Fruit fly (Drosophila melanogaster) whole organism, embryonic: ENCODE measurements around the gene Blimp-1.

Source experiments
- B-H1 ChIP-seq: fragments of 200-800 bp; sonication (Bioruptor generic); IDR thresholded peaks from 3 replicates; pipeline ENCODE4 v1.3.6; 2022; ENCODE audit warnings: missing biosample characterization, missing genetic modification characterization
- BEAF-32 ChIP-seq: fragments of 200-800 bp; sonication (Bioruptor generic); optimal IDR thresholded peaks from 3 replicates; lab custom pipeline; 2017; ENCODE audit warnings: missing biosample characterization, missing genetic modification characterization, mild to moderate bottlenecking, moderate library complexity, missing genetic modification reagents
- CG10543 ChIP-seq: fragments of 200-800 bp; sonication (Bioruptor generic); optimal IDR thresholded peaks from 3 replicates; lab custom pipeline; 2017; ENCODE audit warnings: missing biosample characterization, mild to moderate bottlenecking, missing genetic modification characterization, moderate library complexity
- CG11085 ChIP-seq: fragments of 200-800 bp; sonication (Bioruptor generic); IDR thresholded peaks from 2 replicates; pipeline ENCODE4 v1.3.6; 2022; ENCODE audit warnings: missing biosample characterization, missing genetic modification characterization
- CG13894 ChIP-seq: fragments of 200-800 bp; sonication (Bioruptor generic); optimal IDR thresholded peaks from 3 replicates; lab custom pipeline; 2018; ENCODE audit warnings: missing biosample characterization, mild to moderate bottlenecking, missing genetic modification characterization, moderate library complexity
- CG14860 ChIP-seq: fragments of 200-800 bp; sonication (Bioruptor generic); IDR thresholded peaks from 3 replicates; pipeline ENCODE4 v1.3.6; 2022; ENCODE audit warnings: missing biosample characterization, missing genetic modification characterization; ENCODE audit not compliant: partially characterized antibody
- CG17829 ChIP-seq: fragments of 200-800 bp; optimal IDR thresholded peaks from 2 replicates; lab custom pipeline; 2019; ENCODE audit warnings: missing biosample characterization, mild to moderate bottlenecking, missing genetic modification characterization, moderate library complexity
- CG1832 ChIP-seq: fragments of 200-800 bp; sonication (Bioruptor generic); optimal IDR thresholded peaks from 2 replicates; lab custom pipeline; 2017; ENCODE audit warnings: missing biosample characterization, mild to moderate bottlenecking, missing genetic modification characterization, inconsistent platforms
- CG18764 ChIP-seq: fragments of 200-800 bp; sonication (Bioruptor generic); optimal IDR thresholded peaks from 3 replicates; lab custom pipeline; 2016; ENCODE audit warnings: missing biosample characterization, missing genetic modification characterization
- CG2129 ChIP-seq: fragments of 200-800 bp; sonication (Bioruptor generic); IDR thresholded peaks from 2 replicates; pipeline ENCODE4 v1.3.6; 2022; ENCODE audit warnings: missing biosample characterization, missing genetic modification characterization; ENCODE audit not compliant: partially characterized antibody
- CG3281 ChIP-seq: fragments of 200-800 bp; sonication (Bioruptor generic); optimal IDR thresholded peaks from 3 replicates; lab custom pipeline; 2017; ENCODE audit warnings: missing biosample characterization, mild to moderate bottlenecking, missing genetic modification characterization
- CG4820 ChIP-seq: fragments of 200-800 bp; sonication (Bioruptor generic); optimal IDR thresholded peaks from 3 replicates; lab custom pipeline; 2016; ENCODE audit warnings: missing biosample characterization, missing genetic modification characterization
- CG7372 ChIP-seq: fragments of 200-800 bp; sonication (Bioruptor generic); IDR thresholded peaks from 2 replicates; pipeline ENCODE4 v1.3.6; 2022; ENCODE audit warnings: missing biosample characterization, missing genetic modification characterization
- CG7786 ChIP-seq: fragments of 200-800 bp; sonication (Bioruptor generic); optimal IDR thresholded peaks from 2 replicates; lab custom pipeline; 2016; ENCODE audit warnings: missing biosample characterization, missing genetic modification characterization
- CG9817 ChIP-seq: fragments of 200-800 bp; sonication (Bioruptor generic); optimal IDR thresholded peaks from 2 replicates; lab custom pipeline; 2018; ENCODE audit warnings: missing biosample characterization, mild to moderate bottlenecking, missing genetic modification characterization, moderate library complexity
- CHES-1-like ChIP-seq: fragments of 200-800 bp; sonication (Bioruptor generic); optimal IDR thresholded peaks from 2 replicates; lab custom pipeline; 2016; ENCODE audit warnings: missing biosample characterization, missing genetic modification characterization
- Deaf1 ChIP-seq: fragments of 200-800 bp; optimal IDR thresholded peaks from 3 replicates; lab custom pipeline; 2019; ENCODE audit warnings: missing biosample characterization, mild to moderate bottlenecking, missing genetic modification characterization, moderate library complexity
- Dll ChIP-seq: fragments of 200-800 bp; sonication (Bioruptor generic); IDR thresholded peaks from 4 replicates; pipeline ENCODE4 v1.3.6; 2022; ENCODE audit warnings: missing biosample characterization, missing genetic modification characterization; ENCODE audit not compliant: partially characterized antibody
- Drgx ChIP-seq: fragments of 200-800 bp; sonication (Bioruptor generic); IDR thresholded peaks from 2 replicates; pipeline ENCODE4 v1.3.6; 2022; ENCODE audit warnings: missing biosample characterization, missing genetic modification characterization
- Fer3 ChIP-seq: fragments of 200-800 bp; sonication (Bioruptor generic); optimal IDR thresholded peaks from 2 replicates; lab custom pipeline; 2018; ENCODE audit warnings: missing biosample characterization, mild to moderate bottlenecking, missing genetic modification characterization, moderate library complexity
- Nf-YB ChIP-seq: fragments of 200-800 bp; sonication (Bioruptor generic); optimal IDR thresholded peaks from 3 replicates; lab custom pipeline; 2019; ENCODE audit warnings: missing biosample characterization, mild to moderate bottlenecking, missing genetic modification characterization, moderate library complexity
- Poxn ChIP-seq: fragments of 200-800 bp; sonication (Bioruptor generic); IDR thresholded peaks from 2 replicates; pipeline ENCODE4 v1.3.6; 2022; ENCODE audit warnings: missing biosample characterization, missing genetic modification characterization
- Stat92E ChIP-seq, 3 experiments: fragments of >200 bp in 2 of 3; fragments of 200-800 bp in 1 of 3; sonication (Bioruptor generic) in 1 of 3; optimal IDR thresholded peaks; 2 replicates each; lab custom pipeline; 2017 to 2019; ENCODE audit warnings: missing biosample characterization in 3 of 3, missing genetic modification characterization in 3 of 3, mild to moderate bottlenecking in 1 of 3, moderate library complexity in 1 of 3
- az2 ChIP-seq: fragments of 200-800 bp; sonication (Bioruptor generic); optimal IDR thresholded peaks from 3 replicates; lab custom pipeline; 2016; ENCODE audit warnings: missing biosample characterization, missing genetic modification characterization
- cato ChIP-seq: fragments of 200-800 bp; sonication (Bioruptor generic); optimal IDR thresholded peaks from 2 replicates; lab custom pipeline; 2016; ENCODE audit warnings: missing biosample characterization, missing genetic modification characterization, borderline replicate concordance
- chinmo ChIP-seq: fragments of 200-800 bp; sonication (Bioruptor generic); IDR thresholded peaks from 4 replicates; pipeline ENCODE4 v1.3.6; 2022; ENCODE audit warnings: missing biosample characterization, missing genetic modification characterization; ENCODE audit not compliant: partially characterized antibody
- chm ChIP-seq: fragments of 200-800 bp; sonication (Bioruptor generic); IDR thresholded peaks from 2 replicates; pipeline ENCODE4 v1.3.6; 2022; ENCODE audit warnings: missing biosample characterization, missing genetic modification characterization
- dan ChIP-seq: fragments of 200-800 bp; sonication (Bioruptor generic); IDR thresholded peaks from 2 replicates; pipeline ENCODE4 v1.3.6; 2022; ENCODE audit warnings: missing biosample characterization, missing genetic modification characterization
- dmrt11E ChIP-seq: fragments of 200-800 bp; sonication (Bioruptor generic); optimal IDR thresholded peaks from 3 replicates; lab custom pipeline; 2018; ENCODE audit warnings: missing biosample characterization, mild to moderate bottlenecking, missing genetic modification characterization, moderate library complexity
- emc ChIP-seq: fragments of 200-800 bp; sonication (Bioruptor generic); optimal IDR thresholded peaks from 2 replicates; lab custom pipeline; 2016; ENCODE audit warnings: missing biosample characterization, missing genetic modification characterization
- ems ChIP-seq: fragments of 200-800 bp; sonication (Bioruptor generic); optimal IDR thresholded peaks from 3 replicates; lab custom pipeline; 2016; ENCODE audit warnings: missing biosample characterization, missing genetic modification characterization
- gce ChIP-seq: fragments of 200-800 bp; sonication (Bioruptor generic); IDR thresholded peaks from 3 replicates; pipeline ENCODE4 v1.3.6; 2022; ENCODE audit warnings: missing biosample characterization, missing genetic modification characterization
- gcm ChIP-seq: fragments of 200-800 bp; sonication (Bioruptor generic); optimal IDR thresholded peaks from 2 replicates; lab custom pipeline; 2019; ENCODE audit warnings: missing biosample characterization, mild to moderate bottlenecking, missing genetic modification characterization, moderate library complexity
- gt ChIP-seq: fragments of 200-800 bp; sonication (Bioruptor generic); IDR thresholded peaks from 2 replicates; pipeline ENCODE4 v1.3.6; 2022; ENCODE audit warnings: missing biosample characterization, missing genetic modification characterization
- her ChIP-seq: fragments of 200-800 bp; sonication (Bioruptor generic); optimal IDR thresholded peaks from 2 replicates; lab custom pipeline; 2016; ENCODE audit warnings: missing biosample characterization, missing genetic modification characterization
- jing ChIP-seq: fragments of 200-800 bp; sonication (Bioruptor generic); optimal IDR thresholded peaks from 2 replicates; lab custom pipeline; 2018; ENCODE audit warnings: missing biosample characterization, mild to moderate bottlenecking, missing genetic modification characterization
- ken ChIP-seq: fragments of 200-800 bp; sonication (Bioruptor generic); IDR thresholded peaks from 3 replicates; pipeline ENCODE4 v1.3.6; 2022; ENCODE audit warnings: missing biosample characterization, missing genetic modification characterization
- lola ChIP-seq, 3 experiments: fragments of >200 bp in 2 of 3; fragments of 200-800 bp in 1 of 3; sonication (Bioruptor generic) in 1 of 3; optimal IDR thresholded peaks; 2 replicates each; lab custom pipeline; 2017 to 2019; ENCODE audit warnings: missing biosample characterization in 3 of 3, missing genetic modification characterization in 3 of 3, mild to moderate bottlenecking in 1 of 3, moderate library complexity in 1 of 3
- luna ChIP-seq: fragments of 200-800 bp; sonication (Bioruptor generic); optimal IDR thresholded peaks from 2 replicates; lab custom pipeline; 2016; ENCODE audit warnings: missing biosample characterization, missing genetic modification characterization
- mirr ChIP-seq: fragments of 200-800 bp; sonication (Bioruptor generic); optimal IDR thresholded peaks from 3 replicates; lab custom pipeline; 2018; ENCODE audit warnings: missing biosample characterization, mild to moderate bottlenecking, missing genetic modification characterization
- mld ChIP-seq: fragments of 200-800 bp; sonication (Bioruptor generic); IDR thresholded peaks from 3 replicates; pipeline ENCODE4 v1.3.6; 2022; ENCODE audit warnings: missing biosample characterization, missing genetic modification characterization; ENCODE audit not compliant: partially characterized antibody
- org-1 ChIP-seq: fragments of 200-800 bp; sonication (Bioruptor generic); optimal IDR thresholded peaks from 2 replicates; lab custom pipeline; 2017; ENCODE audit warnings: missing biosample characterization, missing genetic modification characterization
- pb ChIP-seq: fragments of 200-800 bp; sonication (Bioruptor generic); optimal IDR thresholded peaks from 3 replicates; lab custom pipeline; 2016; ENCODE audit warnings: missing biosample characterization, missing genetic modification characterization
- pita ChIP-seq: fragments of 200-800 bp; sonication (Bioruptor generic); optimal IDR thresholded peaks from 2 replicates; lab custom pipeline; 2017; ENCODE audit warnings: missing biosample characterization, mild to moderate bottlenecking, missing genetic modification characterization
- psq ChIP-seq: fragments of 200-800 bp; sonication (Bioruptor generic); optimal IDR thresholded peaks from 2 replicates; lab custom pipeline; 2017; ENCODE audit warnings: missing biosample characterization, missing genetic modification characterization
- ranshi ChIP-seq: fragments of 200-800 bp; sonication (Bioruptor generic); IDR thresholded peaks from 2 replicates; pipeline ENCODE4 v1.3.6; 2022; ENCODE audit warnings: missing biosample characterization, missing genetic modification characterization
- tll ChIP-seq, 2 experiments: fragments of 200-800 bp in 1 of 2; fragments of >200 bp in 1 of 2; sonication (Bioruptor generic) in 1 of 2; optimal IDR thresholded peaks; 2 replicates each; lab custom pipeline; 2017 to 2019; ENCODE audit warnings: missing biosample characterization in 2 of 2, missing genetic modification characterization in 2 of 2, mild to moderate bottlenecking in 1 of 2, moderate library complexity in 1 of 2
- tx ChIP-seq: fragments of 200-800 bp; sonication (Bioruptor generic); optimal IDR thresholded peaks from 2 replicates; lab custom pipeline; 2016; ENCODE audit warnings: missing biosample characterization, missing genetic modification characterization
- zen ChIP-seq: fragments of 200-800 bp; sonication (Bioruptor generic); optimal IDR thresholded peaks from 3 replicates; lab custom pipeline; 2018; ENCODE audit warnings: missing biosample characterization, mild to moderate bottlenecking, missing genetic modification characterization, moderate library complexity

The Blimp-1 gene

DNA sequence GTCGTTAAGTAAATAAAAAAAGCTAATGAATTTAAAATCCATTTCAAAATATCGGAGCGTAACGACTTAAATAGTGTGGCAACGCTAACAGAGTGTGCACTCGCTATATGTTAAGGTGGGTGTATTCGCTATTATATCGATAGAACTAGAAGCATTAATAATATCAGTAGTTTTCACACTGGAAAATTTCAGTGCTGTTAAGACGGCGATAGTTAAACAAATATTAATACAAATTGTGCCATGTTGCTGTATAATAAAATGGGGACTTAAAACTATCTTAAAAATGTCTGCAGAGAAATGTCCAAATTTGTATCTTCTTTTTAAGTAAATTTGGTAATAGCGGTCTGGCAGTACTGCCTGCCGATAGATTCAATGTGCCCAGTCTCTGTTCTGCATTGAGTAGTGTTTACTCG lies 47.5 kb upstream of the Blimp-1 start (continued):
- TF ChIP-seq B-H1: peak; percentile 88
- peak; percentile 91 for TF ChIP-seq ranshi
- TF ChIP-seq CG7786 (GFP tag; lab: Kevin White, UChicago): peak; percentile 86
- TF ChIP-seq chinmo (GFP tag; lab: Robert Waterston, UW): 0 out of 4 replicates have a peak, but pooled peaks have one; percentile 17
- peak in 1 of 3 experiments; percentile 74 for TF ChIP-seq lola (GFP tag; optimal IDR thresholded peaks at IDR 0.05; lab: Kevin White, UChicago)
- peak; percentile 63 for TF ChIP-seq jing
- TF ChIP-seq tx (GFP tag; lab: Kevin White, UChicago): peak; percentile 91
- TF ChIP-seq gt (GFP tag; lab: Robert Waterston, UW): peak; percentile 81
- TF ChIP-seq CG11085 (GFP tag; lab: Robert Waterston, UW): peak; percentile 91
- peak; percentile 93 for TF ChIP-seq Dll
- no peak for TF ChIP-seq mirr (GFP tag; lab: Kevin White, UChicago)
- no peak for TF ChIP-seq Deaf1
- TF ChIP-seq CHES-1-like (GFP tag; lab: Kevin White, UChicago): peak; percentile 91
- peak; percentile 78 for TF ChIP-seq CG14860 (GFP tag; lab: Robert Waterston, UW)
- peak; percentile 89 for TF ChIP-seq CG7372 (GFP tag; lab: Robert Waterston, UW)
- TF ChIP-seq Stat92E (GFP tag; optimal IDR thresholded peaks at IDR 0.05; lab: Kevin White, UChicago): peak in 1 of 3 experiments; percentile 20
- peak; percentile 46 for TF ChIP-seq Nf-YB (GFP tag; lab: Kevin White, UChicago)
- TF ChIP-seq CG18764 (GFP tag; lab: Kevin White, UChicago): peak; percentile 78
- peak; percentile 38 for TF ChIP-seq org-1 (GFP tag; lab: Kevin White, UChicago)
- peak; percentile 78; the same call in 2 of the 3 replicates for TF ChIP-seq gce (GFP tag; lab: Robert Waterston, UW)
- TF ChIP-seq dan (GFP tag; lab: Robert Waterston, UW): peak; percentile 75
- no peak for TF ChIP-seq gcm (GFP tag; lab: Kevin White, UChicago)
- TF ChIP-seq chm (GFP tag; lab: Robert Waterston, UW): peak; percentile 87
- TF ChIP-seq Poxn (GFP tag; lab: Robert Waterston, UW): peak; percentile 76
- TF ChIP-seq pita: peak; percentile 75
- no peak for TF ChIP-seq CG3281
- TF ChIP-seq az2 (GFP tag; lab: Kevin White, UChicago): peak; percentile 77
- TF ChIP-seq Fer3: no peak
- TF ChIP-seq dmrt11E (tag; lab: Kevin White, UChicago): peak; percentile 81
- peak; percentile 72 for TF ChIP-seq cato (GFP tag; lab: Kevin White, UChicago)
- no peak for TF ChIP-seq CG13894 (tag; lab: Kevin White, UChicago)
- TF ChIP-seq CG17829 (tag; lab: Kevin White, UChicago): peak; percentile 86
- peak; percentile 96 for TF ChIP-seq BEAF-32 (GFP tag; lab: Kevin White, UChicago)
- TF ChIP-seq pb (GFP tag; lab: Kevin White, UChicago): peak; percentile 52
- TF ChIP-seq her (GFP tag; lab: Kevin White, UChicago): peak; percentile 55
- peak; percentile 36 to 74 for TF ChIP-seq tll (GFP tag; optimal IDR thresholded peaks at IDR 0.05; lab: Kevin White, UChicago)
- TF ChIP-seq zen (tag; lab: Kevin White, UChicago): peak; percentile 86
- TF ChIP-seq ken (GFP tag; lab: Robert Waterston, UW): peak; percentile 93
- TF ChIP-seq CG9817 (tag; lab: Kevin White, UChicago): peak; percentile 94
- no peak for TF ChIP-seq CG1832
- TF ChIP-seq luna: peak; percentile 84
- TF ChIP-seq CG4820 (GFP tag; lab: Kevin White, UChicago): peak; percentile 86
- TF ChIP-seq emc: peak; percentile 76
- TF ChIP-seq CG10543 (GFP tag; lab: Kevin White, UChicago): no peak
- TF ChIP-seq psq (GFP tag; lab: Kevin White, UChicago): peak; percentile 52
- TF ChIP-seq mld (GFP tag; lab: Robert Waterston, UW): no peak
- peak; percentile 84 for TF ChIP-seq CG2129
- TF ChIP-seq Drgx (GFP tag; lab: Robert Waterston, UW): peak; percentile 80
- TF ChIP-seq ems: peak; percentile 88
